Worm (Caenorhabditis elegans) whole organism, L2 larva: ENCODE results near the gene B0361.3.

Experiments
- ZK546.5 ChIP-seq: sonication (generic microtip); optimal IDR thresholded peaks from 2 replicates; lab custom pipeline; 2017; ENCODE audit warnings: missing biosample characterization, missing genetic modification characterization
- ceh-82 ChIP-seq: fragments of 150-350 bp; optimal IDR thresholded peaks from 2 replicates; lab custom pipeline; 2014; ENCODE audit warnings: missing biosample characterization, missing genetic modification characterization
- mdl-1 ChIP-seq, 2 experiments: fragments of 150-350 bp in 1 of 2; sonication (generic microtip) in 1 of 2; optimal IDR thresholded peaks; 2 replicates each; lab custom pipeline; 2017; ENCODE audit warnings: missing biosample characterization in 2 of 2, missing genetic modification characterization in 2 of 2
- nhr-77 ChIP-seq: fragments of 150-350 bp; optimal IDR thresholded peaks from 2 replicates; lab custom pipeline; 2014; ENCODE audit warnings: missing biosample characterization, missing genetic modification characterization
- skn-1 ChIP-seq: sonication (generic microtip); optimal IDR thresholded peaks from 2 replicates; lab custom pipeline; 2017; ENCODE audit warnings: missing biosample characterization, missing genetic modification characterization

DNA sequence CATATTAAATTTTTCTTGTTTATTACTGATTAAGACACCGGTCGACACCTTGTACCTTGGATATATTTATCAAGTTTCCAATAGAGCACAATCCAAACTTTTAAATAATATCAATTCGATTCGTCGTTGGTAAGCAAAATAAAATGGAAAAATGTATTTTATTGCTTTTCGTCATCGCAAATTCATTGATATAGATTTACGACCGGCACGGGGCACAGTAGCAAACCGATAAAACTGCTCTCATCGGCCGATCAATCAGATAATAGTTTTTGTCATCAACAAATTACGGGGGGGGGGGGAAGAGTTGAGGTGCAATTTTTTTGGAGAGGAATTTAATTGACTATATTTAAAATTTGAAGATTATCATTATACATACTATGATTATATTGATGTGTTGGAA lies 42.1 kb downstream of the B0361.3 start:
- TF ChIP-seq mdl-1 (tag; optimal IDR thresholded peaks at IDR 0.05; lab: Kevin White, UChicago) (no peak), skn-1 (tag; lab: Kevin White, UChicago) (no peak), nhr-77 (tag; lab: Kevin White, UChicago) (no peak), ZK546.5 (tag; lab: Kevin White, UChicago) (no peak), ceh-82 (no peak)
